Fruit fly (Drosophila melanogaster) whole organism, embryonic: Measurements from ENCODE around the gene CG4297.
A peak's percentile ranks its signal among the peaks of the same experiment; 100 is the strongest.

Source experiments
- Bteb2 ChIP-seq: fragments of 200-800 bp; sonication (Bioruptor generic); optimal IDR thresholded peaks from 2 replicates; lab custom pipeline; 2016; ENCODE audit warnings: missing biosample characterization, missing genetic modification characterization
- CG1024 ChIP-seq: fragments of 200-800 bp; sonication (Bioruptor generic); IDR thresholded peaks from 2 replicates; pipeline ENCODE4 v1.3.6; 2022; ENCODE audit warnings: missing biosample characterization, missing genetic modification characterization
- CG10462 ChIP-seq: fragments of 200-800 bp; sonication (Bioruptor generic); optimal IDR thresholded peaks from 2 replicates; lab custom pipeline; 2016; ENCODE audit warnings: missing biosample characterization, missing genetic modification characterization
- CG10543 ChIP-seq: fragments of 200-800 bp; sonication (Bioruptor generic); optimal IDR thresholded peaks from 3 replicates; lab custom pipeline; 2017; ENCODE audit warnings: missing biosample characterization, mild to moderate bottlenecking, missing genetic modification characterization, moderate library complexity
- CG11398 ChIP-seq: fragments of 200-800 bp; sonication (Bioruptor generic); optimal IDR thresholded peaks from 2 replicates; lab custom pipeline; 2016; ENCODE audit warnings: missing biosample characterization, missing genetic modification characterization
- CG12659 ChIP-seq: fragments of 200-800 bp; sonication (Bioruptor generic); optimal IDR thresholded peaks from 3 replicates; lab custom pipeline; 2017; ENCODE audit warnings: mild to moderate bottlenecking, missing biosample characterization, missing genetic modification reagents, missing genetic modification characterization
- CG13287 ChIP-seq: fragments of 200-800 bp; sonication (Bioruptor generic); IDR thresholded peaks from 2 replicates; pipeline ENCODE4 v1.3.6; 2022; ENCODE audit warnings: missing biosample characterization, missing genetic modification characterization; ENCODE audit not compliant: partially characterized antibody
- CG13775 ChIP-seq: fragments of 200-800 bp; sonication (Bioruptor generic); optimal IDR thresholded peaks from 3 replicates; lab custom pipeline; 2017; ENCODE audit warnings: missing biosample characterization, mild to moderate bottlenecking, missing genetic modification characterization
- CG15269 ChIP-seq: fragments of 200-800 bp; sonication (Bioruptor generic); optimal IDR thresholded peaks from 2 replicates; lab custom pipeline; 2018; ENCODE audit warnings: missing biosample characterization, mild to moderate bottlenecking, missing genetic modification characterization, moderate library complexity
- CG15601 ChIP-seq: fragments of 200-800 bp; sonication (Bioruptor generic); optimal IDR thresholded peaks from 3 replicates; lab custom pipeline; 2019; ENCODE audit warnings: missing biosample characterization, mild to moderate bottlenecking, missing genetic modification characterization, moderate library complexity
- CG1647 ChIP-seq: fragments of 200-800 bp; sonication (Bioruptor generic); optimal IDR thresholded peaks from 3 replicates; lab custom pipeline; 2016; ENCODE audit warnings: missing biosample characterization, missing genetic modification characterization
- CG16863 ChIP-seq: fragments of 200-800 bp; sonication (Bioruptor generic); optimal IDR thresholded peaks from 3 replicates; lab custom pipeline; 2016; ENCODE audit warnings: missing biosample characterization, missing genetic modification characterization
- CG1792 ChIP-seq: fragments of 200-800 bp; sonication (Bioruptor generic); optimal IDR thresholded peaks from 2 replicates; lab custom pipeline; 2016; ENCODE audit warnings: missing biosample characterization, missing genetic modification characterization
- CG1832 ChIP-seq: fragments of 200-800 bp; sonication (Bioruptor generic); optimal IDR thresholded peaks from 2 replicates; lab custom pipeline; 2017; ENCODE audit warnings: missing biosample characterization, mild to moderate bottlenecking, missing genetic modification characterization, inconsistent platforms
- CG18476 ChIP-seq: fragments of 200-800 bp; sonication (Bioruptor generic); optimal IDR thresholded peaks from 2 replicates; lab custom pipeline; 2016; ENCODE audit warnings: missing biosample characterization, mild to moderate bottlenecking, missing genetic modification characterization
- CG2678 ChIP-seq: fragments of 200-800 bp; sonication (Bioruptor generic); optimal IDR thresholded peaks from 3 replicates; lab custom pipeline; 2019; ENCODE audit warnings: missing biosample characterization, mild to moderate bottlenecking, missing genetic modification characterization, moderate library complexity
- CG30431 ChIP-seq: fragments of 200-800 bp; sonication (Bioruptor generic); optimal IDR thresholded peaks from 2 replicates; lab custom pipeline; 2017; ENCODE audit warnings: missing biosample characterization, missing genetic modification characterization
- CG3065 ChIP-seq: fragments of 200-800 bp; sonication (Bioruptor generic); optimal IDR thresholded peaks from 2 replicates; lab custom pipeline; 2016; ENCODE audit warnings: missing biosample characterization, missing genetic modification characterization
- CG33213 ChIP-seq: fragments of 200-800 bp; sonication (Bioruptor generic); optimal IDR thresholded peaks from 3 replicates; lab custom pipeline; 2016; ENCODE audit warnings: missing biosample characterization, missing genetic modification characterization
- CG4404 ChIP-seq: fragments of 200-800 bp; sonication (Bioruptor generic); IDR thresholded peaks from 2 replicates; pipeline ENCODE4 v1.3.6; 2022; ENCODE audit warnings: missing biosample characterization, missing genetic modification characterization
- CG4730 ChIP-seq: fragments of 200-800 bp; sonication (Bioruptor generic); IDR thresholded peaks from 2 replicates; pipeline ENCODE4 v1.3.6; 2022; ENCODE audit warnings: missing biosample characterization, missing genetic modification characterization
- CG6854 ChIP-seq: fragments of 200-800 bp; sonication (Bioruptor generic); optimal IDR thresholded peaks from 3 replicates; lab custom pipeline; 2017; ENCODE audit warnings: missing biosample characterization, mild to moderate bottlenecking, missing genetic modification characterization
- CG8765 ChIP-seq: fragments of 200-800 bp; sonication (Bioruptor generic); IDR thresholded peaks from 2 replicates; pipeline ENCODE4 v1.3.6; 2022; ENCODE audit warnings: missing biosample characterization, missing genetic modification characterization
- Deaf1 ChIP-seq: fragments of 200-800 bp; optimal IDR thresholded peaks from 3 replicates; lab custom pipeline; 2019; ENCODE audit warnings: missing biosample characterization, mild to moderate bottlenecking, missing genetic modification characterization, moderate library complexity
- Ets65A ChIP-seq: fragments of 200-800 bp; sonication (Bioruptor generic); peaks from one replicate; lab custom pipeline; 2016; ENCODE audit warnings: missing biosample characterization, missing genetic modification characterization
- HLH54F ChIP-seq: fragments of 200-800 bp; sonication (Bioruptor generic); optimal IDR thresholded peaks from 3 replicates; lab custom pipeline; 2016; ENCODE audit warnings: missing biosample characterization, missing genetic modification characterization
- Hr78 ChIP-seq, 2 experiments: fragments of 200-800 bp in 1 of 2; fragments of >200 bp in 1 of 2; sonication (Bioruptor generic) in 1 of 2; optimal IDR thresholded peaks; 2 replicates each; lab custom pipeline; 2017 to 2019; ENCODE audit warnings: missing biosample characterization in 2 of 2, missing genetic modification characterization in 2 of 2, mild to moderate bottlenecking in 1 of 2, moderate library complexity in 1 of 2
- Meics ChIP-seq: fragments of 200-800 bp; sonication (Bioruptor generic); optimal IDR thresholded peaks from 2 replicates; lab custom pipeline; 2017; ENCODE audit warnings: missing biosample characterization, mild to moderate bottlenecking, missing genetic modification characterization
- Myb ChIP-seq: fragments of 200-800 bp; sonication (Bioruptor generic); optimal IDR thresholded peaks from 2 replicates; lab custom pipeline; 2016; ENCODE audit warnings: missing biosample characterization, missing genetic modification characterization
- NFAT ChIP-seq: fragments of 200-800 bp; sonication (Bioruptor generic); IDR thresholded peaks from 2 replicates; pipeline ENCODE4 v1.3.6; 2022; ENCODE audit warnings: missing biosample characterization, missing genetic modification characterization
- NK7.1 ChIP-seq: fragments of 200-800 bp; sonication (Bioruptor generic); optimal IDR thresholded peaks from 3 replicates; lab custom pipeline; 2016; ENCODE audit warnings: missing biosample characterization, missing genetic modification characterization
- NfI ChIP-seq: fragments of 200-800 bp; sonication (Bioruptor generic); optimal IDR thresholded peaks from 3 replicates; lab custom pipeline; 2018; ENCODE audit warnings: missing biosample characterization, mild to moderate bottlenecking, missing genetic modification characterization, moderate library complexity
- Opbp ChIP-seq: fragments of 200-800 bp; sonication (Bioruptor generic); IDR thresholded peaks from 3 replicates; pipeline ENCODE4 v1.3.6; 2022; ENCODE audit warnings: missing biosample characterization, missing genetic modification characterization; ENCODE audit not compliant: partially characterized antibody
- Sox100B ChIP-seq: fragments of 200-800 bp; sonication (Bioruptor generic); optimal IDR thresholded peaks from 3 replicates; lab custom pipeline; 2018; ENCODE audit warnings: missing biosample characterization, mild to moderate bottlenecking, missing genetic modification characterization
- Xrp1 ChIP-seq: fragments of 200-800 bp; sonication (Bioruptor generic); IDR thresholded peaks from 2 replicates; pipeline ENCODE4 v1.3.6; 2022; ENCODE audit warnings: missing biosample characterization, missing genetic modification characterization
- bcd ChIP-seq: fragments of 200-800 bp; sonication (Bioruptor generic); optimal IDR thresholded peaks from 2 replicates; lab custom pipeline; 2017; ENCODE audit warnings: missing biosample characterization, mild to moderate bottlenecking, missing genetic modification characterization
- gce ChIP-seq: fragments of 200-800 bp; sonication (Bioruptor generic); IDR thresholded peaks from 3 replicates; pipeline ENCODE4 v1.3.6; 2022; ENCODE audit warnings: missing biosample characterization, missing genetic modification characterization
- hb ChIP-seq: fragments of 200-800 bp; sonication (Bioruptor generic); IDR thresholded peaks from 3 replicates; pipeline ENCODE4 v1.3.6; 2022; ENCODE audit warnings: missing biosample characterization, missing genetic modification characterization; ENCODE audit not compliant: partially characterized antibody
- hth ChIP-seq: fragments of >200 bp; optimal IDR thresholded peaks from 2 replicates; lab custom pipeline; 2017; ENCODE audit warnings: inconsistent platforms
- otp ChIP-seq: fragments of 200-800 bp; sonication (Bioruptor generic); IDR thresholded peaks from 3 replicates; pipeline ENCODE4, ENCODE4 v1.3.6; 2022; ENCODE audit warnings: missing biosample characterization, missing genetic modification characterization
- run ChIP-seq: fragments of 200-800 bp; sonication (Bioruptor generic); optimal IDR thresholded peaks from 3 replicates; lab custom pipeline; 2018; ENCODE audit warnings: missing biosample characterization, mild to moderate bottlenecking, missing genetic modification characterization
- sc ChIP-seq, 3 experiments: fragments of >200 bp in 2 of 3; fragments of 200-800 bp in 1 of 3; sonication (Bioruptor generic) in 1 of 3; optimal IDR thresholded peaks; 2 replicates in 2 of 3; 3 replicates in 1 of 3; lab custom pipeline; 2017; ENCODE audit warnings: mild to moderate bottlenecking in 1 of 3, missing biosample characterization in 1 of 3, missing genetic modification characterization in 1 of 3, missing genetic modification reagents in 1 of 3
- sima ChIP-seq: fragments of 200-800 bp; sonication (Bioruptor generic); optimal IDR thresholded peaks from 2 replicates; lab custom pipeline; 2016; ENCODE audit warnings: missing biosample characterization, missing genetic modification characterization
- tio ChIP-seq: fragments of 200-800 bp; sonication (Bioruptor generic); optimal IDR thresholded peaks from 2 replicates; lab custom pipeline; 2017; ENCODE audit warnings: missing biosample characterization, missing genetic modification characterization, inconsistent platforms
- tll ChIP-seq, 2 experiments: fragments of 200-800 bp in 1 of 2; fragments of >200 bp in 1 of 2; sonication (Bioruptor generic) in 1 of 2; optimal IDR thresholded peaks; 2 replicates each; lab custom pipeline; 2017 to 2019; ENCODE audit warnings: missing biosample characterization in 2 of 2, missing genetic modification characterization in 2 of 2, mild to moderate bottlenecking in 1 of 2, moderate library complexity in 1 of 2
- trem ChIP-seq: fragments of 200-800 bp; optimal IDR thresholded peaks from 3 replicates; lab custom pipeline; 2019; ENCODE audit warnings: missing biosample characterization, mild to moderate bottlenecking, missing genetic modification characterization, moderate library complexity
- twi ChIP-seq: fragments of 200-800 bp; optimal IDR thresholded peaks from 2 replicates; lab custom pipeline; 2019; ENCODE audit warnings: missing biosample characterization, mild to moderate bottlenecking, missing genetic modification characterization, moderate library complexity
- zen ChIP-seq: fragments of 200-800 bp; sonication (Bioruptor generic); optimal IDR thresholded peaks from 3 replicates; lab custom pipeline; 2018; ENCODE audit warnings: missing biosample characterization, mild to moderate bottlenecking, missing genetic modification characterization, moderate library complexity

The CG4297 gene

DNA sequence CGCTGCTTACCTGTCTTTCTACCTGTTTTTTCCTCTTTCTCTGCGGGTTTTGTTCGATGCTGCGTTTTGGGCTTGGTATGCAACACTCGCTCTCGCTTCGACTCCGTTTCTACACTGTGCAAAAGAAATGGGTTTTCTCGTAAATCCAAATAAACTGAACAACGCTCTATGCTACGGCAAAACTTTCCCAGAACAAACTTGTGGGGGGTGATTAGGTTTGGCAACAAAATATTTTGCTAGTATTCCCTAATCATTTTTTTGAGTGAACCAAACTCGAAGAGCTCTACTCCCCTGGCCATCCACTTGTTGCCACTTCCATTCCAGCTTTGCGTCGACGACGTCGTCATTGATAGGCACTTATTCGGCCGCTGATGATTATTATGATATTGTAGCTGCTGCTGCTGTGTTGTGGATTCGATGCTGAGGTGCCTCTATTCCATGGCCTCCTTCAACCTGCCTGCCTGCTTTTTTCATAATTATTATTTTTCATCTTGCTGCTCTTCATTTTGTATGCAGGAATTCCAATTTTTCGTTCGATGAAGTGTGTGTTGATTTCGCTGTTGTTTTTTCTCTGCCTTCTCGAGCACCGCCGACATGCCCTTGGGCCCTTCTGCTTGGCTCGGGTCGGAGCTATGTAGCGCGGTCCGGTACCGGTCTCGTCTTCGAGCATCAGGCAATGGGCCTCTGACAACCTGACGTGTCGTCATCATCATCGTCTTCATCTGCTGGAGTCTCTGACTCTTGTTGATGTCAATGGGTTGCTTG, 29.9 kb downstream of the CG4297 start (continued):
- TF ChIP-seq NK7.1 = peak; percentile 44
- TF ChIP-seq tio = peak; percentile 74
- no peak for TF ChIP-seq sima
- TF ChIP-seq Hr78 (GFP tag; optimal IDR thresholded peaks at IDR 0.05; lab: Kevin White, UChicago) = peak in 1 of 2 experiments; percentile 33
- peak; percentile 50 for TF ChIP-seq run (tag; lab: Kevin White, UChicago)
- TF ChIP-seq CG2678 = no peak
- TF ChIP-seq CG18476 (GFP tag; lab: Kevin White, UChicago) = peak; percentile 53
- peak; percentile 24 for TF ChIP-seq Deaf1
- TF ChIP-seq CG1832 (GFP tag; lab: Kevin White, UChicago) = no peak
- TF ChIP-seq Xrp1 = peak; percentile 93
- no peak for TF ChIP-seq sc (optimal IDR thresholded peaks at IDR 0.05; lab: Kevin White, UChicago)
- peak; percentile 70 for TF ChIP-seq sc (GFP tag; optimal IDR thresholded peaks at IDR 0.05; lab: Kevin White, UChicago)
- peak; percentile 58 for TF ChIP-seq Myb (GFP tag; lab: Kevin White, UChicago)
- TF ChIP-seq CG10543 (GFP tag; lab: Kevin White, UChicago) = peak; percentile 69
- TF ChIP-seq gce (GFP tag; lab: Robert Waterston, UW) = peak; percentile 89
- no peak for TF ChIP-seq hb (GFP tag; lab: Robert Waterston, UW)
- peak; percentile 86 for TF ChIP-seq CG16863 (GFP tag; lab: Kevin White, UChicago)
- TF ChIP-seq CG4404 (GFP tag; lab: Robert Waterston, UW) = peak; percentile 83
- peak; percentile 67 for TF ChIP-seq CG33213
- peak; percentile 42 for TF ChIP-seq CG6854 (GFP tag; lab: Kevin White, UChicago)
- TF ChIP-seq Bteb2 = no peak
- no peak for TF ChIP-seq CG15269 (tag; lab: Kevin White, UChicago)
- no peak for TF ChIP-seq Opbp
- peak; percentile 75 for TF ChIP-seq NfI
- TF ChIP-seq CG11398 = peak; percentile 64
- peak; percentile 70 for TF ChIP-seq bcd (GFP tag; lab: Kevin White, UChicago)
- peak; percentile 58 for TF ChIP-seq CG3065 (GFP tag; lab: Kevin White, UChicago)
- TF ChIP-seq CG30431 (GFP tag; lab: Kevin White, UChicago) = peak; percentile 85
- peak; percentile 97 for TF ChIP-seq Ets65A
- TF ChIP-seq zen (tag; lab: Kevin White, UChicago) = peak; percentile 82
- TF ChIP-seq hth (lab: Kevin White, UChicago) = no peak
- peak; percentile 71 for TF ChIP-seq CG10462
- peak; percentile 59 for TF ChIP-seq CG13775 (GFP tag; lab: Kevin White, UChicago)
- TF ChIP-seq NFAT (GFP tag; lab: Robert Waterston, UW) = no peak
- peak; percentile 84 for TF ChIP-seq CG8765 (GFP tag; lab: Robert Waterston, UW)
- TF ChIP-seq CG4730 (GFP tag; lab: Robert Waterston, UW) = peak; percentile 58
- peak; percentile 37 for TF ChIP-seq Meics
- TF ChIP-seq CG1792 (GFP tag; lab: Kevin White, UChicago) = peak; percentile 46
- TF ChIP-seq tll (GFP tag; optimal IDR thresholded peaks at IDR 0.05; lab: Kevin White, UChicago) = no peak
- no peak for TF ChIP-seq twi (tag; lab: Kevin White, UChicago)
- TF ChIP-seq otp (GFP tag; lab: Robert Waterston, UW) = peak; percentile 88
- peak; percentile 83 for TF ChIP-seq CG15601 (tag; lab: Kevin White, UChicago)
- TF ChIP-seq CG1647 (GFP tag; lab: Kevin White, UChicago) = peak; percentile 43
- no peak for TF ChIP-seq CG13287
- peak; percentile 84 for TF ChIP-seq CG1024 (GFP tag; lab: Robert Waterston, UW)
- TF ChIP-seq trem (tag; lab: Kevin White, UChicago) = peak; percentile 83
- peak; percentile 40 for TF ChIP-seq HLH54F
- TF ChIP-seq CG12659 (GFP tag; lab: Kevin White, UChicago) = peak; percentile 64
- TF ChIP-seq Sox100B = no peak
